Fruit fly (Drosophila melanogaster) whole organism, wandering third instar larva: Measurements from ENCODE around the gene CG12289.

Experiments used
- Dif ChIP-seq: fragments of 200-275, 200-300 bp; sonication (Bioruptor generic); optimal IDR thresholded peaks from 2 replicates; lab custom pipeline; 2018; ENCODE audit warnings: missing biosample characterization, missing genetic modification characterization; ENCODE audit not compliant: partially characterized antibody
- Myc ChIP-seq: fragments of >200 bp; optimal IDR thresholded peaks from 2 replicates; lab custom pipeline; 2017
- OdsH ChIP-seq: fragments of 200-800 bp; sonication (Bioruptor generic); optimal IDR thresholded peaks from 2 replicates; lab custom pipeline; 2016; ENCODE audit warnings: missing biosample characterization, mild to moderate bottlenecking, missing genetic modification characterization
- fru ChIP-seq: fragments of 200-800 bp; sonication (Bioruptor generic); optimal IDR thresholded peaks from 3 replicates; lab custom pipeline; 2016; ENCODE audit warnings: missing biosample characterization, mild to moderate bottlenecking, missing genetic modification characterization
- h ChIP-seq: fragments of 200-800 bp; sonication (Bioruptor generic); optimal IDR thresholded peaks from 3 replicates; lab custom pipeline; 2016; ENCODE audit warnings: missing biosample characterization, mild to moderate bottlenecking, missing genetic modification characterization
- jim ChIP-seq: fragments of 175-275, 200-325 bp; sonication (Bioruptor generic); optimal IDR thresholded peaks from 2 replicates; lab custom pipeline; 2016; ENCODE audit warnings: missing biosample characterization, mild to moderate bottlenecking, missing genetic modification characterization
- woc ChIP-seq: sonication (Bioruptor generic); optimal IDR thresholded peaks from 2 replicates; lab custom pipeline; 2016; ENCODE audit warnings: missing biosample characterization, mild to moderate bottlenecking, missing genetic modification characterization

DNA sequence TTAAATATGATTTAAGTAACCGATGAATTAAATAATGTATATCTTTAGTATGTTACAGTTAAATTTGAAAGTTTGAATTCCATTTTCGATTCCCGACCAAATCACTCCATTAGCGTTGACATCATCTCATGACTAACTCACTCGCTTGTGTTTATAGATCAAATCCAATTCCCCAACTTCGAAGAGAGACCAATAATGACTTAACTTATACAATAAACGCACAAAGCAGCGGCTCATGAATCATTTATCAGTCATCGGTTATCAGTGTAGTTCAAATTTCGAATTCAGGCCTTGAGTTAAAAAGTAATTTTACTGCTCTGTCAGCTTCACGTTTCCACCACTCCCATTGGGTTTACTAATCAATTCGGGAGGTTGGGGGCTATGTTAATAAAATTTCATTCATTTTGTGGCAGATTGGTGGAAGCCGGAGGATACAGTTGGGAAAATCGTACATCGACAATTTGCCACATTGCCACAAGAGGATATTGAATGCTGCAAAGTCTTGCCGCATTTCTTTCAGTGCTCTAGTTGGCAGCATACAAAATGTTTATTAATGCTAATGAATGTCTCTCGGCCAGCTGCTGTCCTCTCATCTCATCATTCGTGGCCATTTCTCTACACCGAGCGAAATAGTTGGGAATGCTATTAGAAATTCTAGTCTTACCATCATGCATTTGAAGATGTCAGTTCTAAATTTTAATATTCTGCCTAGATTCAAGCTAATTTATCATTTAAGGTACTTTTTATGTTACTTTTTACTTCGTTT lies 49.8 kb downstream of the CG12289 start:
- TF ChIP-seq Myc (no peak), OdsH (GFP tag; lab: Kevin White, UChicago) (no peak), woc (GFP tag; lab: Kevin White, UChicago) (no peak), jim (GFP tag; lab: Kevin White, UChicago) (no peak), h (GFP tag; lab: Kevin White, UChicago) (peak; percentile 8), fru (no peak), Dif (no peak)
